Worm (Caenorhabditis elegans): Measurements from ENCODE around the gene ttr-8.

Gene ttr-8

ce11 chrIII:7548963-7549362 is 16.2 kb downstream of the ttr-8 start:
- TF ChIP-seq mab-5 (tag; optimal IDR thresholded peaks at IDR 0.05) (peak; percentile 74), sem-4 (tag; optimal IDR thresholded peaks at IDR 0.05) (peak; percentile 1), nhr-10 (tag; optimal IDR thresholded peaks at IDR 0.05) (no peak), lsy-2 (tag; optimal IDR thresholded peaks at IDR 0.05) (peak in 1 of 2 experiments; percentile 44), R02D3.7 (tag; optimal IDR thresholded peaks at IDR 0.05) (no peak), F13H6.1 (tag; optimal IDR thresholded peaks at IDR 0.05) (peak; percentile 50), unc-55 (GFP tag; optimal IDR thresholded peaks at IDR 0.05) (peak; percentile 12), lin-13 (GFP tag; optimal IDR thresholded peaks at IDR 0.05) (no peak), alr-1 (tag; optimal IDR thresholded peaks at IDR 0.05) (no peak), lin-11 (tag; optimal IDR thresholded peaks at IDR 0.05) (no peak), unc-39 (tag; optimal IDR thresholded peaks at IDR 0.05) (no peak), aly-2 (tag; optimal IDR thresholded peaks at IDR 0.05) (no peak), gmeb-1 (tag; optimal IDR thresholded peaks at IDR 0.05) (no peak), nhr-12 (tag; optimal IDR thresholded peaks at IDR 0.05) (no peak)

DNA sequence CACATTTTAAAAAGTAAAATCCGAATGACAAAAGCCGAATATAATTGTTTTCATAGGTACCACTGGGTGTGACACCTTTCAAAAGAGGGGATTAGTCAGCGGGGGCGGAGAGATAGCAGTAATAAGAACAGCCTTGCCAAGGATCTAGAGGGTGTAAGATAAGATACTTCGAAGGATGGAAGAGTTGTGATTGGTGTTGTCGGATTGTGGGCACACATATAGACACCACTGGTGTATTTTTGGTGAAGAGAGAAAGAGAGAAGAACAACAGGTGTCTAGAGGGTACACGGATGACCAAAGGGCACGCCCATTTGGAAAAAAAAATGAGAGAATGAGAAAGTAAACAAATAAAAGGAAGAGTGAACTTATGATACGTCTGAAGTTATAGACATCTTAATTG is 20.0 kb downstream of the ttr-8 start:
- no peak for TF ChIP-seq ZK546.5 (tag; optimal IDR thresholded peaks at IDR 0.05)
- no peak for TF ChIP-seq dmd-4 (tag; optimal IDR thresholded peaks at IDR 0.05)
- TF ChIP-seq unc-55 (GFP tag; optimal IDR thresholded peaks at IDR 0.05) = no peak
- TF ChIP-seq nhr-10 (tag; optimal IDR thresholded peaks at IDR 0.05) = no peak
- TF ChIP-seq lin-39 (tag; optimal IDR thresholded peaks at IDR 0.05) = no peak
- TF ChIP-seq sem-4 (tag; optimal IDR thresholded peaks at IDR 0.05) = no peak
- no peak for TF ChIP-seq nhr-21 (tag; optimal IDR thresholded peaks at IDR 0.05)
- TF ChIP-seq mab-5 (tag; optimal IDR thresholded peaks at IDR 0.05) = no peak
- TF ChIP-seq crh-2 (tag; optimal IDR thresholded peaks at IDR 0.05) = no peak
- no peak for TF ChIP-seq nhr-25 (tag; optimal IDR thresholded peaks at IDR 0.05)
- TF ChIP-seq mdl-1 (tag; optimal IDR thresholded peaks at IDR 0.05) = no peak
- TF ChIP-seq lin-13 (GFP tag; optimal IDR thresholded peaks at IDR 0.05) = no peak
- no peak for TF ChIP-seq egl-27 (tag; optimal IDR thresholded peaks at IDR 0.05)

- TF ChIP-seq ztf-11 (tag; optimal IDR thresholded peaks at IDR 0.05) (no peak), alr-1 (tag; optimal IDR thresholded peaks at IDR 0.05) (no peak), ztf-1 (GFP tag; conservative IDR thresholded peaks at IDR 0.05) (no peak), nhr-25 (tag; optimal IDR thresholded peaks at IDR 0.05) (no peak), unc-55 (GFP tag; optimal IDR thresholded peaks at IDR 0.05) (peak; percentile 62), elt-1 (tag; optimal IDR thresholded peaks at IDR 0.05) (no peak), sem-4 (tag; optimal IDR thresholded peaks at IDR 0.05) (no peak), Y55F3AM.14 (GFP tag; optimal IDR thresholded peaks at IDR 0.05) (no peak), ceh-16 (tag; optimal IDR thresholded peaks at IDR 0.05) (no peak), nhr-129 (tag; optimal IDR thresholded peaks at IDR 0.05) (peak; percentile 22), lin-11 (tag; optimal IDR thresholded peaks at IDR 0.05) (no peak), nhr-23 (tag; optimal IDR thresholded peaks at IDR 0.05) (no peak), dmd-4 (tag; optimal IDR thresholded peaks at IDR 0.05) (no peak), crh-2 (tag; optimal IDR thresholded peaks at IDR 0.05) (peak; percentile 19), blmp-1 (tag; optimal IDR thresholded peaks at IDR 0.05; ENCODE audit: insufficient read depth) (peak; percentile 4), C34F6.9 (tag; optimal IDR thresholded peaks at IDR 0.05) (peak; percentile 51), nhr-77 (tag; optimal IDR thresholded peaks at IDR 0.05) (no peak), nhr-12 (tag; optimal IDR thresholded peaks at IDR 0.05) (no peak), sma-3 (GFP tag; optimal IDR thresholded peaks at IDR 0.05) (no peak), aly-2 (tag; optimal IDR thresholded peaks at IDR 0.05) (no peak), unc-62 (GFP tag; optimal IDR thresholded peaks at IDR 0.05) (no peak), sma-9 (GFP tag; optimal IDR thresholded peaks at IDR 0.05) (no peak), sma-9 (tag; optimal IDR thresholded peaks at IDR 0.05) (no peak), egl-27 (tag; optimal IDR thresholded peaks at IDR 0.05) (no peak), snpc-4 (tag; optimal IDR thresholded peaks at IDR 0.05) (no peak), mab-5 (tag; optimal IDR thresholded peaks at IDR 0.05) (peak; percentile 87), fos-1 (tag; optimal IDR thresholded peaks at IDR 0.05) (no peak), zag-1 (tag; optimal IDR thresholded peaks at IDR 0.05) (no peak), lsy-2 (tag; optimal IDR thresholded peaks at IDR 0.05) (peak in 1 of 2 experiments; percentile 52), ztf-4 (tag; optimal IDR thresholded peaks at IDR 0.05) (no peak)
Measured at ce11 chrIII:7544211-7544610, 20.9 kb downstream of the ttr-8 start.

Data from whole organism, L2 larva.